Worm (Caenorhabditis elegans): ENCODE data around the gene B0280.7.
A peak's percentile ranks its signal among the peaks of the same experiment; 100 is the strongest.

The B0280.7 gene

ce11 chrIII:7100001-7100400 is 11.7 kb downstream of the B0280.7 start, which contains the start of gene ZK418.11:
Gene ZK418.11, plus strand, starts transcription at chrIII:7100289.
- TF ChIP-seq unc-39 (tag; optimal IDR thresholded peaks at IDR 0.05), result no peak

ce11 chrIII:7096481-7096880 is 15.2 kb downstream of the B0280.7 start:
- TF ChIP-seq alr-1 (tag; optimal IDR thresholded peaks at IDR 0.05) (no peak), ztf-4 (tag; optimal IDR thresholded peaks at IDR 0.05) (no peak), skn-1 (tag; optimal IDR thresholded peaks at IDR 0.05) (no peak), unc-39 (tag; optimal IDR thresholded peaks at IDR 0.05) (no peak), sma-9 (GFP tag; optimal IDR thresholded peaks at IDR 0.05) (no peak), sma-9 (tag; optimal IDR thresholded peaks at IDR 0.05) (no peak)

ce11 chrIII:7095156-7095555 is 16.5 kb downstream of the B0280.7 start, which contains the start of gene nhr-9:
Gene nhr-9, plus strand, starts transcription at chrIII:7095462.
- TF ChIP-seq sma-3 (GFP tag; optimal IDR thresholded peaks at IDR 0.05) (no peak), ama-1 (optimal IDR thresholded peaks at IDR 0.05) (no peak), ceh-16 (tag; optimal IDR thresholded peaks at IDR 0.05) (no peak), zag-1 (tag; optimal IDR thresholded peaks at IDR 0.05) (no peak), sma-9 (GFP tag; optimal IDR thresholded peaks at IDR 0.05) (peak; percentile 20), sma-9 (tag; optimal IDR thresholded peaks at IDR 0.05) (no peak), ZK546.5 (tag; optimal IDR thresholded peaks at IDR 0.05) (no peak), lsy-2 (tag; optimal IDR thresholded peaks at IDR 0.05) (peak in 1 of 2 experiments; percentile 4)

- no peak for TF ChIP-seq ceh-16 (tag; optimal IDR thresholded peaks at IDR 0.05)
- no peak for TF ChIP-seq lin-13 (GFP tag; optimal IDR thresholded peaks at IDR 0.05)
- TF ChIP-seq F13H6.1 (tag; optimal IDR thresholded peaks at IDR 0.05), result no peak
- TF ChIP-seq snpc-4 (tag; optimal IDR thresholded peaks at IDR 0.05), result no peak
- TF ChIP-seq crh-2 (tag; optimal IDR thresholded peaks at IDR 0.05), result no peak
- no peak for TF ChIP-seq elt-1 (tag; optimal IDR thresholded peaks at IDR 0.05)
- no peak for TF ChIP-seq mdl-1 (tag; optimal IDR thresholded peaks at IDR 0.05)
These were observed 20.7 kb downstream of the B0280.7 start, which contains the start of gene ZK418.2 for ce11 chrIII:7091042-7091441. Gene ZK418.2, plus strand, starts transcription at chrIII:7091342.

ce11 chrIII:7090545-7090944 is 21.1 kb downstream of the B0280.7 start, which contains the start of gene ZK418.10:
Gene ZK418.10, minus strand, starts transcription at chrIII:7090692.
- peak; percentile 16 for TF ChIP-seq nhr-21 (tag; optimal IDR thresholded peaks at IDR 0.05)
- no peak for TF ChIP-seq aly-2 (tag; optimal IDR thresholded peaks at IDR 0.05)
- no peak for TF ChIP-seq blmp-1 (tag; optimal IDR thresholded peaks at IDR 0.05; ENCODE audit: insufficient read depth)
- TF ChIP-seq lsy-2 (tag; optimal IDR thresholded peaks at IDR 0.05), result peak in 1 of 2 experiments; percentile 16
- no peak for TF ChIP-seq ceh-82 (tag; optimal IDR thresholded peaks at IDR 0.05)
- TF ChIP-seq C34F6.9 (tag; optimal IDR thresholded peaks at IDR 0.05), result peak; percentile 33
- TF ChIP-seq lin-39 (tag; optimal IDR thresholded peaks at IDR 0.05), result no peak
- TF ChIP-seq crh-2 (tag; optimal IDR thresholded peaks at IDR 0.05), result no peak
- TF ChIP-seq elt-3 (tag; optimal IDR thresholded peaks at IDR 0.05), result no peak
- TF ChIP-seq sem-4 (tag; optimal IDR thresholded peaks at IDR 0.05), result no peak
- no peak for TF ChIP-seq ztf-1 (GFP tag; conservative IDR thresholded peaks at IDR 0.05)
- TF ChIP-seq sma-9 (GFP tag; optimal IDR thresholded peaks at IDR 0.05), result peak; percentile 5
- no peak for TF ChIP-seq sma-9 (tag; optimal IDR thresholded peaks at IDR 0.05)
- TF ChIP-seq skn-1 (tag; optimal IDR thresholded peaks at IDR 0.05), result no peak

ce11 chrIII:7087691-7088323 is 23.9 kb downstream of the B0280.7 start, which contains the start of gene fubl-2:
Gene fubl-2, minus strand, starts transcription at chrIII:7087741.
- no peak for TF ChIP-seq nhr-237 (tag; optimal IDR thresholded peaks at IDR 0.05)
- TF ChIP-seq nhr-11 (tag; optimal IDR thresholded peaks at IDR 0.05), result no peak
- no peak for TF ChIP-seq peb-1 (tag; optimal IDR thresholded peaks at IDR 0.05)
- TF ChIP-seq nhr-77 (tag; optimal IDR thresholded peaks at IDR 0.05), result no peak
- TF ChIP-seq unc-39 (tag; optimal IDR thresholded peaks at IDR 0.05), result no peak
- no peak for TF ChIP-seq zag-1 (tag; optimal IDR thresholded peaks at IDR 0.05)
- TF ChIP-seq lin-13 (GFP tag; optimal IDR thresholded peaks at IDR 0.05), result peak; percentile 76
- no peak for TF ChIP-seq sem-4 (tag; optimal IDR thresholded peaks at IDR 0.05)
- no peak for TF ChIP-seq lin-39 (tag; optimal IDR thresholded peaks at IDR 0.05)
- TF ChIP-seq aly-2 (tag; optimal IDR thresholded peaks at IDR 0.05), result no peak
- no peak for TF ChIP-seq nhr-6 (tag; optimal IDR thresholded peaks at IDR 0.05)
- peak; percentile 84 for TF ChIP-seq sma-3 (GFP tag; optimal IDR thresholded peaks at IDR 0.05)
- no peak for TF ChIP-seq unc-62 (GFP tag; optimal IDR thresholded peaks at IDR 0.05)
- TF ChIP-seq ama-1 (optimal IDR thresholded peaks at IDR 0.05), result no peak
- no peak for TF ChIP-seq elt-3 (tag; optimal IDR thresholded peaks at IDR 0.05)
- no peak for TF ChIP-seq ceh-16 (tag; optimal IDR thresholded peaks at IDR 0.05)
- TF ChIP-seq Y55F3AM.14 (GFP tag; optimal IDR thresholded peaks at IDR 0.05), result no peak
- no peak for TF ChIP-seq blmp-1 (tag; optimal IDR thresholded peaks at IDR 0.05; ENCODE audit: insufficient read depth)
- TF ChIP-seq lsy-2 (tag; optimal IDR thresholded peaks at IDR 0.05), result peak; percentile 22 to 86
- peak; percentile 69 for TF ChIP-seq F13H6.1 (tag; optimal IDR thresholded peaks at IDR 0.05)
- TF ChIP-seq ztf-11 (tag; optimal IDR thresholded peaks at IDR 0.05), result no peak
- no peak for TF ChIP-seq dmd-4 (tag; optimal IDR thresholded peaks at IDR 0.05)
- TF ChIP-seq ztf-4 (tag; optimal IDR thresholded peaks at IDR 0.05), result no peak
- TF ChIP-seq egl-27 (tag; optimal IDR thresholded peaks at IDR 0.05), result peak; percentile 66
- TF ChIP-seq elt-1 (tag; optimal IDR thresholded peaks at IDR 0.05), result no peak
- no peak for TF ChIP-seq nhr-12 (tag; optimal IDR thresholded peaks at IDR 0.05)
- TF ChIP-seq nhr-10 (tag; optimal IDR thresholded peaks at IDR 0.05), result no peak
- no peak for TF ChIP-seq mdl-1 (tag; optimal IDR thresholded peaks at IDR 0.05)
- TF ChIP-seq unc-55 (GFP tag; optimal IDR thresholded peaks at IDR 0.05), result peak; percentile 70
